Fruit fly (Drosophila melanogaster) whole organism, embryonic: ENCODE measurements around the gene cwo.

Source experiments
- Atf3 ChIP-seq: fragments of 200-800 bp; sonication (Bioruptor generic); optimal IDR thresholded peaks from 3 replicates; lab custom pipeline; 2016; ENCODE audit warnings: missing biosample characterization, missing genetic modification characterization
- CG1233 ChIP-seq: fragments of 200-800 bp; sonication (Bioruptor generic); optimal IDR thresholded peaks from 4 replicates; lab custom pipeline; 2018; ENCODE audit warnings: missing biosample characterization, mild to moderate bottlenecking, missing genetic modification characterization
- CG12659 ChIP-seq: fragments of 200-800 bp; sonication (Bioruptor generic); optimal IDR thresholded peaks from 3 replicates; lab custom pipeline; 2017; ENCODE audit warnings: mild to moderate bottlenecking, missing biosample characterization, missing genetic modification reagents, missing genetic modification characterization
- CG15479 ChIP-seq: fragments of 200-800 bp; sonication (Bioruptor generic); optimal IDR thresholded peaks from 3 replicates; lab custom pipeline; 2019; ENCODE audit warnings: missing biosample characterization, mild to moderate bottlenecking, missing genetic modification characterization, moderate library complexity
- CG15514 ChIP-seq: fragments of 200-800 bp; sonication (Bioruptor generic); optimal IDR thresholded peaks from 3 replicates; lab custom pipeline; 2017; ENCODE audit warnings: missing biosample characterization, missing genetic modification characterization, mild to moderate bottlenecking, moderate library complexity, missing genetic modification reagents
- CG17612 ChIP-seq: fragments of 200-800 bp; sonication (Bioruptor generic); IDR thresholded peaks from 2 replicates; pipeline ENCODE4 v1.3.6; 2022; ENCODE audit warnings: missing biosample characterization, missing genetic modification characterization
- CG17829 ChIP-seq: fragments of 200-800 bp; optimal IDR thresholded peaks from 2 replicates; lab custom pipeline; 2019; ENCODE audit warnings: missing biosample characterization, mild to moderate bottlenecking, missing genetic modification characterization, moderate library complexity
- CG18011 ChIP-seq: fragments of 200-800 bp; sonication (Bioruptor generic); optimal IDR thresholded peaks from 2 replicates; lab custom pipeline; 2017; ENCODE audit warnings: missing biosample characterization, missing genetic modification characterization, mild to moderate bottlenecking, moderate library complexity, missing genotype
- CG18619 ChIP-seq: fragments of 200-800 bp; sonication (Bioruptor generic); optimal IDR thresholded peaks from 3 replicates; lab custom pipeline; 2017; ENCODE audit warnings: missing biosample characterization, mild to moderate bottlenecking, missing genetic modification characterization
- CG2678 ChIP-seq: fragments of 200-800 bp; sonication (Bioruptor generic); optimal IDR thresholded peaks from 3 replicates; lab custom pipeline; 2019; ENCODE audit warnings: missing biosample characterization, mild to moderate bottlenecking, missing genetic modification characterization, moderate library complexity
- CG30020 ChIP-seq: fragments of 200-800 bp; optimal IDR thresholded peaks from 2 replicates; lab custom pipeline; 2019; ENCODE audit warnings: missing biosample characterization, mild to moderate bottlenecking, missing genetic modification characterization, moderate library complexity
- CG3163 ChIP-seq: fragments of 200-800 bp; sonication (Bioruptor generic); optimal IDR thresholded peaks from 3 replicates; lab custom pipeline; 2016; ENCODE audit warnings: missing biosample characterization, missing genetic modification characterization
- CG32532 ChIP-seq: fragments of 200-800 bp; sonication (Bioruptor generic); IDR thresholded peaks from 2 replicates; pipeline ENCODE4 v1.3.6; 2022; ENCODE audit warnings: missing biosample characterization, missing genetic modification characterization
- CG33213 ChIP-seq: fragments of 200-800 bp; sonication (Bioruptor generic); optimal IDR thresholded peaks from 3 replicates; lab custom pipeline; 2016; ENCODE audit warnings: missing biosample characterization, missing genetic modification characterization
- CG3407 ChIP-seq: fragments of 200-800 bp; sonication (Bioruptor generic); optimal IDR thresholded peaks from 2 replicates; lab custom pipeline; 2018; ENCODE audit warnings: missing biosample characterization, mild to moderate bottlenecking, missing genetic modification characterization
- CG4328 ChIP-seq: fragments of 200-800 bp; sonication (Bioruptor generic); optimal IDR thresholded peaks from 3 replicates; lab custom pipeline; 2017; ENCODE audit warnings: missing biosample characterization, missing genetic modification reagents, missing genetic modification characterization
- CG43689 ChIP-seq: fragments of 200-800 bp; sonication (Bioruptor generic); IDR thresholded peaks from 2 replicates; pipeline ENCODE4 v1.3.6; 2022; ENCODE audit warnings: missing biosample characterization, missing genetic modification characterization
- CG5953 ChIP-seq: fragments of 200-800 bp; sonication (Bioruptor generic); IDR thresholded peaks from 2 replicates; pipeline ENCODE4 v1.3.6; 2022; ENCODE audit warnings: missing biosample characterization, missing genetic modification characterization
- CG6791 ChIP-seq: fragments of 200-800 bp; sonication (Bioruptor generic); IDR thresholded peaks from 3 replicates; pipeline ENCODE4 v1.3.6; 2022; ENCODE audit warnings: missing biosample characterization, missing genetic modification characterization; ENCODE audit not compliant: partially characterized antibody
- CG8290 ChIP-seq, 3 experiments: fragments of 200-800 bp; sonication (Bioruptor generic); optimal IDR thresholded peaks; 2 replicates each; lab custom pipeline; 2016 to 2019; ENCODE audit warnings: missing biosample characterization in 3 of 3, missing genetic modification characterization in 3 of 3, mild to moderate bottlenecking in 2 of 3, moderate library complexity in 1 of 3
- CG8944 ChIP-seq: fragments of 200-800 bp; sonication (Bioruptor generic); optimal IDR thresholded peaks from 3 replicates; lab custom pipeline; 2016; ENCODE audit warnings: missing biosample characterization, missing genetic modification characterization
- CTCF ChIP-seq: fragments of 200-800 bp; sonication (Bioruptor generic); optimal IDR thresholded peaks from 2 replicates; lab custom pipeline; 2017; ENCODE audit warnings: missing biosample characterization, mild to moderate bottlenecking, missing genetic modification characterization, moderate library complexity
- Camta ChIP-seq: fragments of 200-800 bp; sonication (Bioruptor generic); optimal IDR thresholded peaks from 2 replicates; lab custom pipeline; 2016; ENCODE audit warnings: missing biosample characterization, missing genetic modification characterization
- Chrac-16 ChIP-seq: fragments of 200-800 bp; sonication (Bioruptor generic); optimal IDR thresholded peaks from 3 replicates; lab custom pipeline; 2016; ENCODE audit warnings: missing biosample characterization, missing genetic modification characterization
- D19B ChIP-seq: fragments of 200-800 bp; sonication (Bioruptor generic); optimal IDR thresholded peaks from 2 replicates; lab custom pipeline; 2017; ENCODE audit warnings: missing biosample characterization, mild to moderate bottlenecking, missing genetic modification characterization
- Jarid2 ChIP-seq: fragments of 200-800 bp; sonication (Bioruptor generic); optimal IDR thresholded peaks from 3 replicates; lab custom pipeline; 2017; ENCODE audit warnings: mild to moderate bottlenecking, missing biosample characterization, missing genetic modification reagents, missing genetic modification characterization
- Mad ChIP-seq: fragments of 200-800 bp; sonication (Bioruptor generic); optimal IDR thresholded peaks from 2 replicates; lab custom pipeline; 2016; ENCODE audit warnings: missing biosample characterization, missing genetic modification characterization
- Mes4 ChIP-seq: fragments of 200-800 bp; sonication (Bioruptor generic); optimal IDR thresholded peaks from 2 replicates; lab custom pipeline; 2016; ENCODE audit warnings: missing biosample characterization, missing genetic modification characterization
- NfI ChIP-seq: fragments of 200-800 bp; sonication (Bioruptor generic); optimal IDR thresholded peaks from 3 replicates; lab custom pipeline; 2018; ENCODE audit warnings: missing biosample characterization, mild to moderate bottlenecking, missing genetic modification characterization, moderate library complexity
- Usf ChIP-seq: fragments of 200-800 bp; sonication (Bioruptor generic); optimal IDR thresholded peaks from 2 replicates; lab custom pipeline; 2017; ENCODE audit warnings: missing genotype, missing biosample characterization, missing genetic modification characterization
- aop ChIP-seq: fragments of 200-800 bp; sonication (Bioruptor generic); IDR thresholded peaks from 2 replicates; pipeline ENCODE4 v1.3.6; 2022; ENCODE audit warnings: missing biosample characterization, missing genetic modification characterization
- cas ChIP-seq: fragments of 200-800 bp; sonication (Bioruptor generic); IDR thresholded peaks from 2 replicates; pipeline ENCODE4 v1.3.6; 2022; ENCODE audit warnings: missing biosample characterization, missing genetic modification characterization
- croc ChIP-seq: fragments of 200-800 bp; sonication (Bioruptor generic); conservative IDR thresholded peaks from 3 replicates; pipeline ENCODE4 v1.3.6; 2022; ENCODE audit warnings: missing biosample characterization, missing genetic modification characterization
- cwo ChIP-seq: fragments of 200-800 bp; sonication (Bioruptor generic); optimal IDR thresholded peaks from 3 replicates; lab custom pipeline; 2017; ENCODE audit warnings: missing biosample characterization, missing genetic modification characterization, mild to moderate bottlenecking, moderate library complexity, missing genetic modification reagents
- eyg ChIP-seq: fragments of 200-800 bp; sonication (Bioruptor generic); optimal IDR thresholded peaks from 3 replicates; lab custom pipeline; 2016; ENCODE audit warnings: missing biosample characterization, missing genetic modification characterization
- fru ChIP-seq: fragments of >200 bp; optimal IDR thresholded peaks from 2 replicates; lab custom pipeline; 2017
- gem ChIP-seq: fragments of 200-800 bp; sonication (Bioruptor generic); optimal IDR thresholded peaks from 2 replicates; lab custom pipeline; 2019; ENCODE audit warnings: missing biosample characterization, mild to moderate bottlenecking, missing genetic modification characterization, moderate library complexity
- gsb ChIP-seq: fragments of 200-800 bp; sonication (Bioruptor generic); IDR thresholded peaks from 2 replicates; pipeline ENCODE4 v1.3.6; 2022; ENCODE audit warnings: missing biosample characterization, missing genetic modification characterization
- hb ChIP-seq: fragments of 200-800 bp; sonication (Bioruptor generic); IDR thresholded peaks from 3 replicates; pipeline ENCODE4 v1.3.6; 2022; ENCODE audit warnings: missing biosample characterization, missing genetic modification characterization; ENCODE audit not compliant: partially characterized antibody
- insv ChIP-seq, 2 experiments: fragments of 200-800 bp; sonication (Bioruptor generic); optimal IDR thresholded peaks; 3 replicates each; lab custom pipeline; 2016 to 2018; ENCODE audit warnings: missing biosample characterization in 2 of 2, missing genetic modification characterization in 2 of 2
- klu ChIP-seq: fragments of 200-800 bp; sonication (Bioruptor generic); IDR thresholded peaks from 2 replicates; pipeline ENCODE4 v1.3.6; 2022; ENCODE audit warnings: missing biosample characterization, missing genetic modification characterization
- knrl ChIP-seq: fragments of 200-800 bp; sonication (Bioruptor generic); IDR thresholded peaks from 3 replicates; pipeline ENCODE4 v1.3.6; 2022; ENCODE audit warnings: missing biosample characterization, missing genetic modification characterization; ENCODE audit not compliant: partially characterized antibody
- nerfin-1 ChIP-seq: fragments of 200-800 bp; sonication (Bioruptor generic); optimal IDR thresholded peaks from 3 replicates; lab custom pipeline; 2019; ENCODE audit warnings: missing biosample characterization, mild to moderate bottlenecking, missing genetic modification characterization, moderate library complexity
- org-1 ChIP-seq: fragments of 200-800 bp; sonication (Bioruptor generic); optimal IDR thresholded peaks from 2 replicates; lab custom pipeline; 2017; ENCODE audit warnings: missing biosample characterization, missing genetic modification characterization
- peb ChIP-seq: fragments of 200-800 bp; sonication (Bioruptor generic); IDR thresholded peaks from 2 replicates; pipeline ENCODE4 v1.3.6; 2022; ENCODE audit warnings: missing biosample characterization, missing genetic modification characterization
- pita ChIP-seq: fragments of 200-800 bp; sonication (Bioruptor generic); optimal IDR thresholded peaks from 2 replicates; lab custom pipeline; 2017; ENCODE audit warnings: missing biosample characterization, mild to moderate bottlenecking, missing genetic modification characterization
- vfl ChIP-seq: fragments of 200-800 bp; sonication (Bioruptor generic); optimal IDR thresholded peaks from 2 replicates; lab custom pipeline; 2016; ENCODE audit warnings: missing biosample characterization, missing genetic modification characterization
- wor ChIP-seq: fragments of 200-800 bp; sonication (Bioruptor generic); IDR thresholded peaks from 2 replicates; pipeline ENCODE4 v1.3.6; 2022; ENCODE audit warnings: missing biosample characterization, missing genetic modification characterization
- yki ChIP-seq: fragments of >200 bp; optimal IDR thresholded peaks from 3 replicates; lab custom pipeline; 2018
- zen2 ChIP-seq: fragments of 200-800 bp; sonication (Bioruptor generic); IDR thresholded peaks from 3 replicates; pipeline ENCODE4 v1.3.6; 2022; ENCODE audit warnings: missing biosample characterization, missing genetic modification characterization; ENCODE audit not compliant: partially characterized antibody
- zfh1 ChIP-seq: fragments of 200-800 bp; sonication (Bioruptor generic); IDR thresholded peaks from 3 replicates; pipeline ENCODE4 v1.3.6; 2022; ENCODE audit warnings: missing biosample characterization, missing genetic modification characterization

The cwo gene

dm6 chr3R:10353932-10354703, 33.9 kb upstream of the cwo start:
- no peak for TF ChIP-seq CG8290 (GFP tag; optimal IDR thresholded peaks at IDR 0.05; lab: Kevin White, UChicago)
- no peak for TF ChIP-seq CG8290 (tag; optimal IDR thresholded peaks at IDR 0.05; lab: Kevin White, UChicago)
- no peak for TF ChIP-seq cas (GFP tag; lab: Robert Waterston, UW)
- no peak for TF ChIP-seq CG15479
- TF ChIP-seq CG1233 (GFP tag; lab: Kevin White, UChicago), result peak; percentile 17
- TF ChIP-seq insv (GFP tag; optimal IDR thresholded peaks at IDR 0.05; lab: Kevin White, UChicago), result no peak
- no peak for TF ChIP-seq CTCF (GFP tag; lab: Kevin White, UChicago)
- TF ChIP-seq org-1 (GFP tag; lab: Kevin White, UChicago), result no peak
- no peak for TF ChIP-seq knrl (GFP tag; lab: Robert Waterston, UW)
- peak; percentile 67 for TF ChIP-seq CG17829 (tag; lab: Kevin White, UChicago)
- TF ChIP-seq CG6791 (GFP tag; lab: Robert Waterston, UW), result no peak
- no peak for TF ChIP-seq klu
- no peak for TF ChIP-seq aop
- no peak for TF ChIP-seq cwo (GFP tag; lab: Kevin White, UChicago)
- TF ChIP-seq CG4328, result no peak
- no peak for TF ChIP-seq CG30020
- TF ChIP-seq CG8944 (GFP tag; lab: Kevin White, UChicago), result no peak
- TF ChIP-seq eyg, result no peak
- TF ChIP-seq Mes4 (GFP tag; lab: Kevin White, UChicago), result no peak
- no peak for TF ChIP-seq CG12659 (GFP tag; lab: Kevin White, UChicago)
- TF ChIP-seq CG5953 (GFP tag; lab: Robert Waterston, UW), result no peak
- TF ChIP-seq gsb (GFP tag; lab: Robert Waterston, UW), result no peak
- TF ChIP-seq CG2678 (tag; lab: Kevin White, UChicago), result peak; percentile 52
- no peak for TF ChIP-seq wor
- TF ChIP-seq NfI (GFP tag; lab: Kevin White, UChicago), result no peak
- no peak for TF ChIP-seq zfh1 (GFP tag; lab: Robert Waterston, UW)
- no peak for TF ChIP-seq Usf (GFP tag; lab: Kevin White, UChicago)
- TF ChIP-seq Mad (GFP tag; lab: Kevin White, UChicago), result no peak
- no peak for TF ChIP-seq CG17612
- no peak for TF ChIP-seq pita (GFP tag; lab: Kevin White, UChicago)
- TF ChIP-seq CG15514 (GFP tag; lab: Kevin White, UChicago), result no peak
- TF ChIP-seq gem (tag; lab: Kevin White, UChicago), result peak; percentile 67
- TF ChIP-seq vfl (GFP tag; lab: Kevin White, UChicago), result no peak
- peak; percentile 23 for TF ChIP-seq CG3407 (GFP tag; lab: Kevin White, UChicago)
- TF ChIP-seq CG32532, result no peak
- TF ChIP-seq yki (lab: Kevin White, UChicago), result no peak
- TF ChIP-seq peb, result no peak
- TF ChIP-seq CG18619, result peak; percentile 6
- no peak for TF ChIP-seq zen2 (GFP tag; lab: Robert Waterston, UW)
- TF ChIP-seq Jarid2 (GFP tag; lab: Kevin White, UChicago), result no peak
- peak; percentile 31 for TF ChIP-seq nerfin-1 (tag; lab: Kevin White, UChicago)
- no peak for TF ChIP-seq Camta (GFP tag; lab: Kevin White, UChicago)
- TF ChIP-seq D19B (GFP tag; lab: Kevin White, UChicago), result no peak
- no peak for TF ChIP-seq CG18011
- peak; percentile 27; the same call in 2 of the 3 replicates for TF ChIP-seq croc (GFP tag; lab: Robert Waterston, UW)
- TF ChIP-seq hb (GFP tag; lab: Robert Waterston, UW), result no peak
- TF ChIP-seq CG3163 (GFP tag; lab: Kevin White, UChicago), result no peak
- TF ChIP-seq Chrac-16 (GFP tag; lab: Kevin White, UChicago), result peak; percentile 9
- no peak for TF ChIP-seq CG43689 (GFP tag; lab: Robert Waterston, UW)
- TF ChIP-seq fru (lab: Kevin White, UChicago), result no peak
- TF ChIP-seq Atf3 (GFP tag; lab: Kevin White, UChicago), result no peak
- no peak for TF ChIP-seq CG33213 (GFP tag; lab: Kevin White, UChicago)
